Worm (Caenorhabditis elegans) whole organism, late embryonic: Measurements from ENCODE around the gene bre-3.

Source experiments
- C38D4.7 ChIP-seq: fragments of 200-800 bp; sonication (Bioruptor generic); optimal IDR thresholded peaks from 2 replicates; lab custom pipeline; 2018; ENCODE audit warnings: mild to moderate bottlenecking, missing genetic modification characterization, moderate library complexity, missing compliant biosample characterization
- Y22D7AL.16 ChIP-seq: sonication (generic microtip); optimal IDR thresholded peaks from 2 replicates; lab custom pipeline; 2016; ENCODE audit warnings: missing genetic modification characterization, missing compliant biosample characterization
- ama-1 ChIP-seq: fragments of 150-350 bp; optimal IDR thresholded peaks from 2 replicates; lab custom pipeline; 2014
- ceh-30 ChIP-seq: fragments of 150-350 bp; optimal IDR thresholded peaks from 2 replicates; lab custom pipeline; 2014; ENCODE audit warnings: missing biosample characterization, missing genetic modification characterization
- dmd-4 ChIP-seq: sonication (generic microtip); optimal IDR thresholded peaks from 2 replicates; lab custom pipeline; 2016; ENCODE audit warnings: borderline replicate concordance, missing genetic modification characterization, missing compliant biosample characterization
- elt-2 ChIP-seq: sonication (generic microtip); optimal IDR thresholded peaks from 2 replicates; lab custom pipeline; 2016; ENCODE audit warnings: missing genetic modification reagents, missing genetic modification characterization, missing compliant biosample characterization
- fax-1 ChIP-seq: sonication (generic microtip); optimal IDR thresholded peaks from 2 replicates; lab custom pipeline; 2016; ENCODE audit warnings: missing genotype, missing genetic modification characterization, missing compliant biosample characterization
- hlh-30 ChIP-seq: sonication (generic microtip); optimal IDR thresholded peaks from 2 replicates; lab custom pipeline; 2017; ENCODE audit warnings: antibody characterized with exemption, missing genetic modification characterization, missing compliant biosample characterization; ENCODE audit not compliant: insufficient read depth
- nhr-11 ChIP-seq: fragments of 150-350 bp; optimal IDR thresholded peaks from 2 replicates; lab custom pipeline; 2014; ENCODE audit warnings: missing biosample characterization, missing genetic modification characterization
- tbx-2 ChIP-seq: sonication (generic microtip); optimal IDR thresholded peaks from 2 replicates; lab custom pipeline; 2016; ENCODE audit warnings: missing genetic modification characterization, missing compliant biosample characterization
- zip-5 ChIP-seq: sonication (generic microtip); optimal IDR thresholded peaks from 2 replicates; lab custom pipeline; 2016; ENCODE audit warnings: missing genetic modification characterization, missing compliant biosample characterization

DNA sequence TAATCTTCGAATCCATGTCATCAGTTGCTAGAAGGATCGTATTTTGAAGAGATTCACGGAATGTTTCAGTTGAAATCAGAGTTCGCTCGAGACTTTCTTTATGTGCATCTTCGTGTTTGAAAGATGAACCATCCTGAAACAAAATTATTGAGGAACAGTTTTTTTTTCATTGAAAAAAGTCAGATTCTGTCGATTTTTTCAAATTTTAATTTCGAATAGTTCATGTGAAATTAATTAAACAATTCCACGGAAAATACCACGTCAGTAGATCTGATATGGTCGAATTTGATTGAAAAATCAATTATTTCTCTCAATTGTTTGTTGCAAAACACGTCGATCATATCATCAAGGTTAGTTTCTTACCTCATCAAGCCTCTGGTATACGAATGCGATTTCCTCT is 45.9 kb downstream of the bre-3 start, which contains the start of gene F54C8.1:
- no peak for TF ChIP-seq hlh-30 (tag; lab: Kevin White, UChicago)
- no peak for TF ChIP-seq elt-2 (tag; lab: Kevin White, UChicago)
- no peak for TF ChIP-seq C38D4.7 (GFP tag; lab: Kevin White, UChicago)
- TF ChIP-seq Y22D7AL.16 = no peak
- TF ChIP-seq tbx-2 (tag; lab: Kevin White, UChicago) = no peak
- no peak for TF ChIP-seq zip-5 (tag; lab: Kevin White, UChicago)
- TF ChIP-seq ceh-30 (tag; lab: Kevin White, UChicago) = no peak
- TF ChIP-seq nhr-11 (tag; lab: Kevin White, UChicago) = no peak
- no peak for TF ChIP-seq fax-1 (tag; lab: Kevin White, UChicago)
- TF ChIP-seq ama-1 = no peak
- TF ChIP-seq dmd-4 (tag; lab: Kevin White, UChicago) = no peak
